Worm (Caenorhabditis elegans): ENCODE data around the gene srh-109.
"Not testable (repeated sequence)": the region's sequence is repeated elsewhere in the genome, so short reads cannot be mapped to it uniquely, and the experiment has no call there.

DNA sequence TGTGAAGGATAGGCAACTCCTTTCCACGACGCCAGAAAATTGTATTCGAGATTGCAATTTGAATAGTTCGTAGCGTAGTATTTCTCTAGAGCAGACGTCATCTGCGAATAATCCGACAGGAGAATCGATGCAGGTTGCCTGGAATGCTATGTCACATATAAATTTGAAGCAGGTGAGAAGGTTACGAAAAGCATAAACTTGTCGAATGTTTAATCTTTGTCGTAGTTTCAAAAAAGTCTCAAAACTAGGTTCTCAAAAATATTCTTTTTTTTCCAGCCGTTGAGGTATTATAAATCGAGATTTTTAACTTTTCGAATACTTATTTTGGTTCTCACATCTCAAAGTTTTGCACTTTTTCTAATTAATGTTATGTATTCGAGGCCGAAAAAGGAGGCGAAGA is 34.8 kb upstream of the srh-109 start, which contains the start of gene srh-116:
- TF ChIP-seq dao-5, him-1, W03F9.2 (tag; optimal IDR thresholded peaks at IDR 0.05): not testable (repeated sequence)

All from whole organism, L4/young adult.